Fruit fly (Drosophila melanogaster): Measurements from ENCODE around the gene Gnpnat.

The Gnpnat gene

DNA sequence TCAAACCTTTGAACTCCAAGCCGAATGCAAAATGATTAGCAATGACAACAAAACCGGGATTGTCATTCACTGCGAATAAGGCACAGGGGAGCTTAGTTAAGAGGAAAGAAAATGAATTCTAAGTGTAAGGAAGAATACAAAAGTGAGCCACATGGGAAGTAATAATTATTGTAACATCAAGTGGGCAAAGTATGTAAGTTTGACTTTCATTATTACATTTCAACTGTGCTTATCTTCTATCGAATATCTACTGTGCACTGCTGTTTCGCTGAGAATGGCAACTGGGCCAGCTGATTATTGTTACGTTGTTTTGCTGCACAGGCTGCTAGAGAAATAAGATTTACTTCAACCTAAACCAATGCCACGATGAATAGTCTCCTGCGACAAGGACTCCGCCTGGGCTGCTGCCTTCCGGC is 1.4 kb upstream of the Gnpnat start, which contains the start of the genes CG7601 and CIA30 (continued):
- TF ChIP-seq tin (GFP tag; optimal IDR thresholded peaks at IDR 0.05), result peak; percentile 99
- peak; percentile 99 for TF ChIP-seq Max (GFP tag; optimal IDR thresholded peaks at IDR 0.05)
- TF ChIP-seq disco-r (GFP tag; optimal IDR thresholded peaks at IDR 0.05), result peak; percentile 97
- peak; percentile 98 for TF ChIP-seq ab (GFP tag; optimal IDR thresholded peaks at IDR 0.05)
- TF ChIP-seq CG6683 (GFP tag; optimal IDR thresholded peaks at IDR 0.05), result peak; percentile 93
- no peak for TF ChIP-seq Opbp (GFP tag; IDR thresholded peaks at IDR 0.05; ENCODE audit: partially characterized antibody)
- TF ChIP-seq Chrac-16 (GFP tag; optimal IDR thresholded peaks at IDR 0.05), result peak; percentile 98
- TF ChIP-seq H15 (GFP tag; IDR thresholded peaks at IDR 0.05), result peak; percentile 100
- peak; percentile 99 for TF ChIP-seq CG30403 (GFP tag; optimal IDR thresholded peaks at IDR 0.05)
- TF ChIP-seq sim (GFP tag; IDR thresholded peaks at IDR 0.05), result peak; percentile 99
- peak; percentile 100 for TF ChIP-seq gsb (GFP tag; IDR thresholded peaks at IDR 0.05)
- TF ChIP-seq CG3281 (GFP tag; optimal IDR thresholded peaks at IDR 0.05), result peak; percentile 97
- TF ChIP-seq Abd-B (GFP tag; optimal IDR thresholded peaks at IDR 0.05), result peak; percentile 100
- TF ChIP-seq jing (GFP tag; optimal IDR thresholded peaks at IDR 0.05), result peak; percentile 91
- peak; percentile 89 for TF ChIP-seq CG8359 (GFP tag; optimal IDR thresholded peaks at IDR 0.05; ENCODE audit: borderline replicate concordance)
- peak; percentile 33; the same call in 1 of the 2 replicates for TF ChIP-seq Bgb (GFP tag; IDR thresholded peaks at IDR 0.05; ENCODE audit: partially characterized antibody)
- TF ChIP-seq Dp (GFP tag; optimal IDR thresholded peaks at IDR 0.05), result peak; percentile 20
- peak; percentile 100 for TF ChIP-seq gce (GFP tag; IDR thresholded peaks at IDR 0.05)
- no peak for TF ChIP-seq sd (tag; optimal IDR thresholded peaks at IDR 0.05)
- TF ChIP-seq MTF-1 (GFP tag; optimal IDR thresholded peaks at IDR 0.05; ENCODE audit: borderline replicate concordance), result peak; percentile 95
- TF ChIP-seq Hmr (GFP tag; optimal IDR thresholded peaks at IDR 0.05), result peak; percentile 98
- peak; percentile 100 for TF ChIP-seq sisA (GFP tag; IDR thresholded peaks at IDR 0.05)
- peak; percentile 96 for TF ChIP-seq NC2β (GFP tag; optimal IDR thresholded peaks at IDR 0.05)
- peak; percentile 100 for TF ChIP-seq CG14667 (GFP tag; IDR thresholded peaks at IDR 0.05)
- TF ChIP-seq CG33557 (GFP tag; optimal IDR thresholded peaks at IDR 0.05), result peak; percentile 91
- TF ChIP-seq CG4617 (GFP tag; optimal IDR thresholded peaks at IDR 0.05; ENCODE audit: borderline replicate concordance), result peak; percentile 97
- no peak for TF ChIP-seq twi (tag; optimal IDR thresholded peaks at IDR 0.05)
- peak; percentile 99 for TF ChIP-seq zfh2 (GFP tag; optimal IDR thresholded peaks at IDR 0.05)
- no peak for TF ChIP-seq bbx (GFP tag; IDR thresholded peaks at IDR 0.05; ENCODE audit: partially characterized antibody)
- TF ChIP-seq gfzf (GFP tag; optimal IDR thresholded peaks at IDR 0.05), result peak; percentile 40
- peak; percentile 100 for TF ChIP-seq cas (GFP tag; IDR thresholded peaks at IDR 0.05)
- TF ChIP-seq CG15601 (tag; optimal IDR thresholded peaks at IDR 0.05), result no peak
- peak; percentile 92 for TF ChIP-seq wek (GFP tag; optimal IDR thresholded peaks at IDR 0.05)
- TF ChIP-seq CG14050 (GFP tag; IDR thresholded peaks at IDR 0.05), result peak; percentile 100
- TF ChIP-seq CG12236 (GFP tag; optimal IDR thresholded peaks at IDR 0.05), result peak; percentile 96
- TF ChIP-seq CG2678 (tag; optimal IDR thresholded peaks at IDR 0.05), result peak; percentile 99
- TF ChIP-seq exex (tag; optimal IDR thresholded peaks at IDR 0.05), result peak; percentile 96
- TF ChIP-seq D19A (tag; optimal IDR thresholded peaks at IDR 0.05), result peak; percentile 94
- TF ChIP-seq CG3407 (GFP tag; optimal IDR thresholded peaks at IDR 0.05), result peak; percentile 93
- peak; percentile 97 for TF ChIP-seq NfI (GFP tag; optimal IDR thresholded peaks at IDR 0.05)
- peak; percentile 99 for TF ChIP-seq pum (GFP tag; optimal IDR thresholded peaks at IDR 0.05)
- peak; percentile 20; the same call in 1 of the 2 replicates for TF ChIP-seq hbn (GFP tag; IDR thresholded peaks at IDR 0.05; ENCODE audit: partially characterized antibody)
- peak; percentile 100 for TF ChIP-seq klu (GFP tag; IDR thresholded peaks at IDR 0.05)
- peak; percentile 93 for TF ChIP-seq CG17186 (GFP tag; optimal IDR thresholded peaks at IDR 0.05)
- TF ChIP-seq Dref (GFP tag; IDR thresholded peaks at IDR 0.05), result peak; percentile 61
- TF ChIP-seq CG17359 (tag; optimal IDR thresholded peaks at IDR 0.05), result peak; percentile 98
- peak; percentile 94 for TF ChIP-seq CG15011 (GFP tag; optimal IDR thresholded peaks at IDR 0.05)
- peak; percentile 100 for TF ChIP-seq CG9215 (GFP tag; IDR thresholded peaks at IDR 0.05)
- peak; percentile 99 for TF ChIP-seq CG31224 (GFP tag; IDR thresholded peaks at IDR 0.05)
- TF ChIP-seq Mad (GFP tag; optimal IDR thresholded peaks at IDR 0.05), result peak; percentile 97
